Worm (Caenorhabditis elegans) whole organism, L4 larva: ENCODE data around the gene F35C11.4.

Experiments
- F49E8.2 ChIP-seq: sonication (generic microtip); optimal IDR thresholded peaks from 2 replicates; lab custom pipeline; 2016; ENCODE audit warnings: missing compliant biosample characterization, mild to moderate bottlenecking, missing genetic modification characterization, borderline replicate concordance
- T26A8.4 ChIP-seq: fragments of 200-800 bp; sonication (Bioruptor generic); IDR thresholded peaks from 2 replicates; pipeline ENCODE4 v1.3.6; 2022; ENCODE audit warnings: missing genetic modification characterization, missing compliant biosample characterization
- ZK337.2 ChIP-seq: fragments of 200-800 bp; sonication (Bioruptor generic); IDR thresholded peaks from 2 replicates; pipeline ENCODE4 v1.3.6; 2022; ENCODE audit warnings: missing genetic modification reagents, missing genetic modification characterization, missing compliant biosample characterization
- ceh-20 ChIP-seq: fragments of 200-800 bp; sonication (Bioruptor generic); IDR thresholded peaks from 2 replicates; pipeline ENCODE4 v1.3.6; 2022; ENCODE audit warnings: missing genetic modification reagents, missing genetic modification characterization, missing compliant biosample characterization
- ceh-82 ChIP-seq: sonication (generic microtip); optimal IDR thresholded peaks from 2 replicates; lab custom pipeline; 2017; ENCODE audit warnings: missing biosample characterization, missing genetic modification characterization
- fos-1 ChIP-seq: fragments of 150-350 bp; optimal IDR thresholded peaks from 2 replicates; lab custom pipeline; 2014; ENCODE audit warnings: missing biosample characterization, missing genetic modification characterization
- hmg-1.1 ChIP-seq: fragments of 200-800 bp; sonication (Bioruptor generic); IDR thresholded peaks from 2 replicates; pipeline ENCODE4 v1.3.6; 2022; ENCODE audit warnings: missing genetic modification reagents, missing genetic modification characterization, missing compliant biosample characterization
- lin-1 ChIP-seq: fragments of 200-800 bp; sonication (Bioruptor generic); IDR thresholded peaks from 2 replicates; pipeline ENCODE4 v1.3.6; 2022; ENCODE audit warnings: missing genetic modification reagents, missing genetic modification characterization, missing compliant biosample characterization
- lin-13 ChIP-seq: fragments of 150-350 bp; optimal IDR thresholded peaks from 2 replicates; lab custom pipeline; 2014; ENCODE audit warnings: missing biosample characterization, missing genetic modification reagents, missing genetic modification characterization
- mdl-1 ChIP-seq, 2 experiments: fragments of 150-350 bp in 1 of 2; sonication (generic microtip) in 1 of 2; optimal IDR thresholded peaks; 2 replicates each; lab custom pipeline; 2014 to 2017; ENCODE audit warnings: missing biosample characterization in 2 of 2, missing genetic modification characterization in 2 of 2
- nhr-42 ChIP-seq: fragments of 200-800 bp; sonication (Bioruptor generic); IDR thresholded peaks from 2 replicates; pipeline ENCODE4 v1.3.6; 2022; ENCODE audit warnings: missing genetic modification characterization, missing compliant biosample characterization
- nhr-76 ChIP-seq: fragments of 150-350 bp; optimal IDR thresholded peaks from 2 replicates; lab custom pipeline; 2014; ENCODE audit warnings: missing biosample characterization, missing genetic modification characterization
- nhr-77 ChIP-seq: fragments of 150-350 bp; optimal IDR thresholded peaks from 2 replicates; lab custom pipeline; 2014; ENCODE audit warnings: missing biosample characterization, missing genetic modification characterization
- unc-39 ChIP-seq: sonication (generic microtip); optimal IDR thresholded peaks from 2 replicates; lab custom pipeline; 2017; ENCODE audit warnings: missing biosample characterization, missing genetic modification characterization

ce11 chrII:8212680-8213079, 36.1 kb upstream of the F35C11.4 start, which contains the start of gene twk-3:
- TF ChIP-seq F49E8.2 (tag; lab: Kevin White, UChicago), result no peak
- TF ChIP-seq mdl-1 (tag; optimal IDR thresholded peaks at IDR 0.05; lab: Kevin White, UChicago), result no peak
- no peak for TF ChIP-seq lin-13
- TF ChIP-seq T26A8.4 (GFP tag; lab: Robert Waterston, UW), result no peak
- no peak for TF ChIP-seq nhr-42
- no peak for TF ChIP-seq ZK337.2 (GFP tag; lab: Robert Waterston, UW)
- no peak for TF ChIP-seq ceh-20 (GFP tag; lab: Robert Waterston, UW)
- TF ChIP-seq hmg-1.1 (GFP tag; lab: Robert Waterston, UW), result no peak
- TF ChIP-seq fos-1 (tag; lab: Kevin White, UChicago), result no peak
- TF ChIP-seq lin-1 (GFP tag; lab: Robert Waterston, UW), result no peak
- TF ChIP-seq nhr-77 (tag; lab: Kevin White, UChicago), result no peak
- TF ChIP-seq nhr-76 (tag; lab: Kevin White, UChicago), result no peak
- TF ChIP-seq unc-39 (tag; lab: Kevin White, UChicago), result no peak
- TF ChIP-seq ceh-82 (tag; lab: Kevin White, UChicago), result no peak
